Worm (Caenorhabditis elegans) whole organism, L4 larva: ENCODE data around the gene saeg-1.

Source experiments
- D1046.2 ChIP-seq: fragments of 200-800 bp; sonication (Bioruptor generic); IDR thresholded peaks from 2 replicates; pipeline ENCODE4 v1.3.6; 2022; ENCODE audit warnings: missing genetic modification characterization, missing compliant biosample characterization
- F10B5.3 ChIP-seq: sonication (generic microtip); optimal IDR thresholded peaks from 2 replicates; lab custom pipeline; 2016; ENCODE audit warnings: mild to moderate bottlenecking, missing genetic modification characterization, missing compliant biosample characterization
- F37D6.2 ChIP-seq: sonication (generic microtip); optimal IDR thresholded peaks from 2 replicates; lab custom pipeline; 2016; ENCODE audit warnings: mild to moderate bottlenecking, missing genetic modification characterization, missing compliant biosample characterization
- F44E2.7 ChIP-seq: fragments of 200-800 bp; sonication (Bioruptor generic); IDR thresholded peaks from 2 replicates; pipeline ENCODE4 v2.1.2; 2022; ENCODE audit warnings: missing genetic modification characterization, missing compliant biosample characterization
- R02D3.7 ChIP-seq: fragments of 150-350 bp; sonication (generic microtip); optimal IDR thresholded peaks from 3 replicates; lab custom pipeline; 2014; ENCODE audit warnings: missing biosample characterization, missing genetic modification characterization
- T26A8.4 ChIP-seq: fragments of 200-800 bp; sonication (Bioruptor generic); IDR thresholded peaks from 2 replicates; pipeline ENCODE4 v1.3.6; 2022; ENCODE audit warnings: missing genetic modification characterization, missing compliant biosample characterization
- Y5F2A.4 ChIP-seq: fragments of 200-800 bp; sonication (Bioruptor generic); optimal IDR thresholded peaks from 2 replicates; lab custom pipeline; 2018; ENCODE audit warnings: mild to moderate bottlenecking, missing genetic modification characterization, missing compliant biosample characterization
- ZK337.2 ChIP-seq: fragments of 200-800 bp; sonication (Bioruptor generic); IDR thresholded peaks from 2 replicates; pipeline ENCODE4 v1.3.6; 2022; ENCODE audit warnings: missing genetic modification reagents, missing genetic modification characterization, missing compliant biosample characterization
- ZK546.5 ChIP-seq, 2 experiments: sonication (generic microtip); optimal IDR thresholded peaks; 2 replicates each; lab custom pipeline; 2017; ENCODE audit warnings: missing biosample characterization in 2 of 2, missing genetic modification characterization in 2 of 2
- arid-1 ChIP-seq: fragments of 200-800 bp; sonication (Bioruptor generic); conservative IDR thresholded peaks from 2 replicates; pipeline ENCODE4 v1.3.6; 2022; ENCODE audit warnings: missing genetic modification reagents, missing genetic modification characterization, missing compliant biosample characterization
- ceh-20 ChIP-seq: fragments of 200-800 bp; sonication (Bioruptor generic); IDR thresholded peaks from 2 replicates; pipeline ENCODE4 v1.3.6; 2022; ENCODE audit warnings: missing genetic modification reagents, missing genetic modification characterization, missing compliant biosample characterization
- ceh-28 ChIP-seq: fragments of 150-350 bp; optimal IDR thresholded peaks from 2 replicates; lab custom pipeline; 2014; ENCODE audit warnings: missing biosample characterization, missing genetic modification reagents, missing genetic modification characterization
- ceh-32 ChIP-seq: sonication (generic microtip); optimal IDR thresholded peaks from 2 replicates; lab custom pipeline; 2016; ENCODE audit warnings: mild to moderate bottlenecking, missing genetic modification characterization, missing compliant biosample characterization; ENCODE audit not compliant: poor library complexity
- ctbp-1 ChIP-seq: fragments of 200-800 bp; sonication (Bioruptor generic); IDR thresholded peaks from 2 replicates; pipeline ENCODE4 v1.3.6; 2022; ENCODE audit warnings: missing genetic modification reagents, missing genetic modification characterization, missing compliant biosample characterization
- daf-16 ChIP-seq, 3 experiments: sonication (generic microtip); optimal IDR thresholded peaks; 2 replicates each; lab custom pipeline; 2016 to 2017; ENCODE audit warnings: missing genetic modification characterization in 3 of 3, missing genetic modification reagents in 3 of 3, mild to moderate bottlenecking in 2 of 3, missing compliant biosample characterization in 2 of 3, missing biosample characterization in 1 of 3, moderate library complexity in 1 of 3
- daf-19 ChIP-seq: fragments of 200-800 bp; sonication (Bioruptor generic); conservative IDR thresholded peaks from 2 replicates; pipeline ENCODE4 v1.3.6; 2022; ENCODE audit warnings: missing genetic modification characterization, missing compliant biosample characterization
- dmd-6 ChIP-seq: fragments of 200-800 bp; sonication (Bioruptor generic); IDR thresholded peaks from 2 replicates; pipeline ENCODE4 v1.3.6; 2022; ENCODE audit warnings: missing genetic modification reagents, missing genetic modification characterization, missing compliant biosample characterization
- dmd-9 ChIP-seq: fragments of 200-800 bp; sonication (Bioruptor generic); IDR thresholded peaks from 2 replicates; pipeline ENCODE4 v1.3.6; 2022; ENCODE audit warnings: missing genetic modification reagents, missing genetic modification characterization, missing compliant biosample characterization
- dpl-1 ChIP-seq: fragments of 150-350 bp; optimal IDR thresholded peaks from 2 replicates; lab custom pipeline; 2014; ENCODE audit warnings: missing biosample characterization, missing genetic modification reagents, missing genetic modification characterization
- egl-27 ChIP-seq: sonication (generic microtip); optimal IDR thresholded peaks from 3 replicates; lab custom pipeline; 2017; ENCODE audit warnings: missing biosample characterization, missing genetic modification reagents, missing genetic modification characterization
- egl-43 ChIP-seq: fragments of 200-800 bp; sonication (Bioruptor generic); IDR thresholded peaks from 2 replicates; pipeline ENCODE4 v1.3.6; 2022; ENCODE audit warnings: missing genetic modification reagents, missing genetic modification characterization, missing compliant biosample characterization
- fkh-10 ChIP-seq: fragments of 150-350 bp; optimal IDR thresholded peaks from 2 replicates; lab custom pipeline; 2014; ENCODE audit warnings: missing biosample characterization, missing genetic modification reagents, missing genetic modification characterization
- fos-1 ChIP-seq: fragments of 150-350 bp; optimal IDR thresholded peaks from 2 replicates; lab custom pipeline; 2014; ENCODE audit warnings: missing biosample characterization, missing genetic modification characterization
- hlh-11 ChIP-seq: fragments of 200-800 bp; sonication (Bioruptor generic); optimal IDR thresholded peaks from 2 replicates; lab custom pipeline; 2018; ENCODE audit warnings: mild to moderate bottlenecking, missing genetic modification characterization, missing compliant biosample characterization
- hmg-1.1 ChIP-seq: fragments of 200-800 bp; sonication (Bioruptor generic); IDR thresholded peaks from 2 replicates; pipeline ENCODE4 v1.3.6; 2022; ENCODE audit warnings: missing genetic modification reagents, missing genetic modification characterization, missing compliant biosample characterization
- jun-1 ChIP-seq: fragments of 150-350 bp; optimal IDR thresholded peaks from 2 replicates; lab custom pipeline; 2014; ENCODE audit warnings: missing biosample characterization, missing genetic modification reagents, missing genetic modification characterization
- lin-1 ChIP-seq: fragments of 200-800 bp; sonication (Bioruptor generic); IDR thresholded peaks from 2 replicates; pipeline ENCODE4 v1.3.6; 2022; ENCODE audit warnings: missing genetic modification reagents, missing genetic modification characterization, missing compliant biosample characterization
- lin-39 ChIP-seq: fragments of 150-350 bp; optimal IDR thresholded peaks from 2 replicates; lab custom pipeline; 2014; ENCODE audit warnings: missing biosample characterization, missing genetic modification reagents, missing genetic modification characterization
- madf-9 ChIP-seq: fragments of 200-800 bp; sonication (Bioruptor generic); conservative IDR thresholded peaks from 2 replicates; pipeline ENCODE4 v1.3.6; 2022; ENCODE audit warnings: missing genetic modification reagents, missing genetic modification characterization, missing compliant biosample characterization
- mdl-1 ChIP-seq, 2 experiments: fragments of 150-350 bp in 1 of 2; sonication (generic microtip) in 1 of 2; optimal IDR thresholded peaks; 2 replicates each; lab custom pipeline; 2014 to 2017; ENCODE audit warnings: missing biosample characterization in 2 of 2, missing genetic modification characterization in 2 of 2
- mxl-3 ChIP-seq: fragments of 200-800 bp; sonication (Bioruptor generic); optimal IDR thresholded peaks from 2 replicates; lab custom pipeline; 2018; ENCODE audit warnings: mild to moderate bottlenecking, missing genetic modification characterization, missing compliant biosample characterization
- nhr-102 ChIP-seq: sonication (generic microtip); optimal IDR thresholded peaks from 2 replicates; lab custom pipeline; 2016; ENCODE audit warnings: mild to moderate bottlenecking, missing genetic modification characterization, moderate library complexity, missing compliant biosample characterization
- nhr-41 ChIP-seq: fragments of 200-800 bp; sonication (Bioruptor generic); IDR thresholded peaks from 2 replicates; pipeline ENCODE4 v1.3.6; 2022; ENCODE audit warnings: missing genetic modification reagents, missing genetic modification characterization, missing compliant biosample characterization
- nhr-6 ChIP-seq: fragments of 150-350 bp; optimal IDR thresholded peaks from 2 replicates; lab custom pipeline; 2014; ENCODE audit warnings: missing biosample characterization, missing genetic modification characterization
- nhr-76 ChIP-seq: fragments of 150-350 bp; optimal IDR thresholded peaks from 2 replicates; lab custom pipeline; 2014; ENCODE audit warnings: missing biosample characterization, missing genetic modification characterization
- nhr-77 ChIP-seq: fragments of 150-350 bp; optimal IDR thresholded peaks from 2 replicates; lab custom pipeline; 2014; ENCODE audit warnings: missing biosample characterization, missing genetic modification characterization
- php-3 ChIP-seq: fragments of 200-800 bp; sonication (Bioruptor generic); IDR thresholded peaks from 2 replicates; pipeline ENCODE4 v1.3.6; 2022; ENCODE audit warnings: missing genetic modification reagents, missing genetic modification characterization, missing compliant biosample characterization
- pqm-1 ChIP-seq: sonication (generic microtip); optimal IDR thresholded peaks from 2 replicates; lab custom pipeline; 2017; ENCODE audit warnings: missing biosample characterization, missing genetic modification characterization
- rbr-2 ChIP-seq: sonication (generic microtip); optimal IDR thresholded peaks from 2 replicates; lab custom pipeline; 2016; ENCODE audit warnings: missing genotype, missing genetic modification characterization, missing compliant biosample characterization
- saeg-2 ChIP-seq: fragments of 200-800 bp; sonication (Bioruptor generic); IDR thresholded peaks from 2 replicates; pipeline ENCODE4 v1.3.6; 2022; ENCODE audit warnings: missing genetic modification reagents, missing genetic modification characterization, missing compliant biosample characterization
- snpc-1.2 ChIP-seq: fragments of 200-800 bp; sonication (Bioruptor generic); IDR thresholded peaks from 2 replicates; pipeline ENCODE4 v1.3.6; 2022; ENCODE audit warnings: missing genetic modification reagents, missing genetic modification characterization, missing compliant biosample characterization
- snpc-4 ChIP-seq: fragments of 150-350 bp; optimal IDR thresholded peaks from 2 replicates; lab custom pipeline; 2014; ENCODE audit warnings: missing biosample characterization, missing genetic modification characterization
- spr-1 ChIP-seq: sonication (generic microtip); optimal IDR thresholded peaks from 2 replicates; lab custom pipeline; 2016; ENCODE audit warnings: mild to moderate bottlenecking, missing genetic modification characterization, missing compliant biosample characterization
- tag-97 ChIP-seq: fragments of 200-800 bp; sonication (Bioruptor generic); IDR thresholded peaks from 2 replicates; pipeline ENCODE4 v1.3.6; 2022; ENCODE audit warnings: missing genetic modification characterization, missing compliant biosample characterization
- unc-62 ChIP-seq, 3 experiments: fragments of 150-350 bp in 1 of 3; sonication (generic microtip); optimal IDR thresholded peaks in 2 of 3; peaks in 1 of 3; 1 replicate in 1 of 3; 2 replicates in 2 of 3; lab custom pipeline; 2014 to 2017; ENCODE audit warnings: missing biosample characterization in 3 of 3, missing genetic modification characterization in 3 of 3, missing genetic modification reagents in 3 of 3, missing genotype in 1 of 3
- zfp-3 ChIP-seq: fragments of 200-800 bp; sonication (Bioruptor generic); conservative IDR thresholded peaks from 2 replicates; pipeline ENCODE4 v1.3.6; 2022; ENCODE audit warnings: missing genetic modification reagents, missing genetic modification characterization, missing compliant biosample characterization
- ztf-7 ChIP-seq: fragments of 150-350 bp; optimal IDR thresholded peaks from 2 replicates; lab custom pipeline; 2014; ENCODE audit warnings: missing biosample characterization, missing genetic modification characterization

saeg-1 gene

ce11 chrV:10862457-10863097, 2.9 kb downstream of the saeg-1 start:
- no peak for TF ChIP-seq nhr-6 (tag; lab: Kevin White, UChicago)
- TF ChIP-seq ztf-7 (tag; lab: Kevin White, UChicago): no peak
- TF ChIP-seq arid-1 (GFP tag; lab: Robert Waterston, UW): no peak
- TF ChIP-seq egl-43 (GFP tag; lab: Robert Waterston, UW): no peak
- TF ChIP-seq nhr-41: no peak
- no peak for TF ChIP-seq nhr-102 (tag; lab: Kevin White, UChicago)
- TF ChIP-seq ZK337.2 (GFP tag; lab: Robert Waterston, UW): no peak
- no peak for TF ChIP-seq snpc-4
- TF ChIP-seq hlh-11: no peak
- TF ChIP-seq daf-19 (GFP tag; lab: Robert Waterston, UW): no peak
- TF ChIP-seq unc-62 (GFP tag; optimal IDR thresholded peaks at IDR 0.05 in 1 of 2; lab: Kevin White, UChicago): no peak
- TF ChIP-seq unc-62 (tag; optimal IDR thresholded peaks at IDR 0.05; lab: Kevin White, UChicago): no peak
- TF ChIP-seq F10B5.3 (tag; lab: Kevin White, UChicago): no peak
- no peak for TF ChIP-seq daf-16 (GFP tag; optimal IDR thresholded peaks at IDR 0.05; lab: Kevin White, UChicago)
- TF ChIP-seq daf-16 (tag; optimal IDR thresholded peaks at IDR 0.05; lab: Kevin White, UChicago): no peak
- no peak for TF ChIP-seq nhr-76
- no peak for TF ChIP-seq dmd-6 (GFP tag; lab: Robert Waterston, UW)
- no peak for TF ChIP-seq saeg-2 (GFP tag; lab: Robert Waterston, UW)
- no peak for TF ChIP-seq zfp-3

ce11 chrV:10861611-10862262, 3.8 kb downstream of the saeg-1 start:
- TF ChIP-seq F10B5.3 (tag; lab: Kevin White, UChicago) (no peak), F44E2.7 (GFP tag; lab: Robert Waterston, UW) (no peak), daf-19 (GFP tag; lab: Robert Waterston, UW) (no peak), ceh-32 (no peak), fkh-10 (GFP tag; lab: Kevin White, UChicago) (no peak), mdl-1 (tag; optimal IDR thresholded peaks at IDR 0.05; lab: Kevin White, UChicago) (peak in 1 of 2 experiments; percentile 24), spr-1 (tag; lab: Kevin White, UChicago) (no peak), madf-9 (GFP tag; lab: Robert Waterston, UW) (no peak), fos-1 (no peak), pqm-1 (tag; lab: Kevin White, UChicago) (no peak), ctbp-1 (GFP tag; lab: Robert Waterston, UW) (no peak), nhr-77 (tag; lab: Kevin White, UChicago) (peak; percentile 15), R02D3.7 (tag; lab: Kevin White, UChicago) (no peak), ceh-28 (tag; lab: Kevin White, UChicago) (no peak), tag-97 (GFP tag; lab: Robert Waterston, UW) (no peak), rbr-2 (tag; lab: Kevin White, UChicago) (peak; percentile 52), ZK546.5 (tag; optimal IDR thresholded peaks at IDR 0.05; lab: Kevin White, UChicago) (no peak), ztf-7 (tag; lab: Kevin White, UChicago) (no peak), D1046.2 (GFP tag; lab: Robert Waterston, UW) (no peak), lin-39 (tag; lab: Kevin White, UChicago) (no peak), php-3 (GFP tag; lab: Robert Waterston, UW) (no peak), egl-27 (no peak), nhr-76 (no peak), dpl-1 (no peak), snpc-1.2 (GFP tag; lab: Robert Waterston, UW) (no peak), F37D6.2 (tag; lab: Kevin White, UChicago) (no peak), Y5F2A.4 (GFP tag; lab: Kevin White, UChicago) (no peak), dmd-9 (GFP tag; lab: Robert Waterston, UW) (no peak), hmg-1.1 (GFP tag; lab: Robert Waterston, UW) (no peak), lin-1 (GFP tag; lab: Robert Waterston, UW) (no peak), jun-1 (no peak), dmd-6 (GFP tag; lab: Robert Waterston, UW) (peak; percentile 20), T26A8.4 (GFP tag; lab: Robert Waterston, UW) (no peak), mxl-3 (GFP tag; lab: Kevin White, UChicago) (no peak), snpc-4 (no peak), daf-16 (GFP tag; optimal IDR thresholded peaks at IDR 0.05; lab: Kevin White, UChicago) (no peak), daf-16 (tag; optimal IDR thresholded peaks at IDR 0.05; lab: Kevin White, UChicago) (peak; percentile 24), ceh-20 (GFP tag; lab: Robert Waterston, UW) (no peak), ZK337.2 (GFP tag; lab: Robert Waterston, UW) (no peak)
